Worm (Caenorhabditis elegans) whole organism, L2 larva: ENCODE data around the gene F32D8.11.

Source experiments
- ZK546.5 ChIP-seq: sonication (generic microtip); optimal IDR thresholded peaks from 2 replicates; lab custom pipeline; 2017; ENCODE audit warnings: missing biosample characterization, missing genetic modification characterization
- ama-1 ChIP-seq: fragments of 150-350 bp; optimal IDR thresholded peaks from 2 replicates; lab custom pipeline; 2018; ENCODE audit warnings: inconsistent platforms
- ceh-16 ChIP-seq: fragments of 150-350 bp; optimal IDR thresholded peaks from 2 replicates; lab custom pipeline; 2014; ENCODE audit warnings: missing biosample characterization, missing genetic modification characterization
- elt-3 ChIP-seq: sonication (generic microtip); optimal IDR thresholded peaks from 2 replicates; lab custom pipeline; 2017; ENCODE audit warnings: missing biosample characterization, missing genetic modification characterization
- lin-13 ChIP-seq: fragments of 150-350 bp; optimal IDR thresholded peaks from 2 replicates; lab custom pipeline; 2014; ENCODE audit warnings: missing biosample characterization, missing genetic modification reagents, missing genetic modification characterization
- lin-39 ChIP-seq: fragments of 150-350 bp; optimal IDR thresholded peaks from 2 replicates; lab custom pipeline; 2014; ENCODE audit warnings: missing biosample characterization, missing genetic modification reagents, missing genetic modification characterization
- mdl-1 ChIP-seq, 2 experiments: fragments of 150-350 bp in 1 of 2; sonication (generic microtip) in 1 of 2; optimal IDR thresholded peaks; 2 replicates each; lab custom pipeline; 2017; ENCODE audit warnings: missing biosample characterization in 2 of 2, missing genetic modification characterization in 2 of 2
- nhr-11 ChIP-seq: fragments of 150-350 bp; optimal IDR thresholded peaks from 2 replicates; lab custom pipeline; 2014; ENCODE audit warnings: missing biosample characterization, missing genetic modification characterization
- nhr-21 ChIP-seq: fragments of 150-350 bp; optimal IDR thresholded peaks from 2 replicates; lab custom pipeline; 2014; ENCODE audit warnings: missing biosample characterization, missing genetic modification characterization
- nhr-237 ChIP-seq: fragments of 150-350 bp; optimal IDR thresholded peaks from 2 replicates; lab custom pipeline; 2014; ENCODE audit warnings: missing biosample characterization, missing genetic modification characterization
- nhr-77 ChIP-seq: fragments of 150-350 bp; optimal IDR thresholded peaks from 2 replicates; lab custom pipeline; 2014; ENCODE audit warnings: missing biosample characterization, missing genetic modification characterization
- ztf-11 ChIP-seq: sonication (generic microtip); optimal IDR thresholded peaks from 2 replicates; lab custom pipeline; 2017; ENCODE audit warnings: missing biosample characterization, missing genetic modification characterization

ce11 chrV:10889036-10889435, at the start of gene F32D8.11:
- TF ChIP-seq mdl-1 (tag; optimal IDR thresholded peaks at IDR 0.05; lab: Kevin White, UChicago) (no peak), lin-39 (tag; lab: Kevin White, UChicago) (no peak), nhr-21 (tag; lab: Kevin White, UChicago) (no peak), ZK546.5 (no peak), lin-13 (GFP tag; lab: Kevin White, UChicago) (no peak), ceh-16 (tag; lab: Kevin White, UChicago) (no peak), ztf-11 (tag; lab: Kevin White, UChicago) (no peak), nhr-11 (tag; lab: Kevin White, UChicago) (no peak), nhr-237 (tag; lab: Kevin White, UChicago) (no peak), ama-1 (lab: Kevin White, UChicago) (no peak), elt-3 (tag; lab: Kevin White, UChicago) (no peak), nhr-77 (tag; lab: Kevin White, UChicago) (no peak)
